Worm (Caenorhabditis elegans) whole organism, L2 larva: ENCODE data around the gene oac-42.

Source experiments
- aly-2 ChIP-seq: fragments of 150-350 bp; optimal IDR thresholded peaks from 2 replicates; lab custom pipeline; 2014; ENCODE audit warnings: missing biosample characterization, missing genetic modification characterization
- ama-1 ChIP-seq: fragments of 150-350 bp; optimal IDR thresholded peaks from 2 replicates; lab custom pipeline; 2018; ENCODE audit warnings: inconsistent platforms
- lin-39 ChIP-seq: fragments of 150-350 bp; optimal IDR thresholded peaks from 2 replicates; lab custom pipeline; 2014; ENCODE audit warnings: missing biosample characterization, missing genetic modification reagents, missing genetic modification characterization
- nhr-11 ChIP-seq: fragments of 150-350 bp; optimal IDR thresholded peaks from 2 replicates; lab custom pipeline; 2014; ENCODE audit warnings: missing biosample characterization, missing genetic modification characterization
- nhr-23 ChIP-seq: fragments of 150-350 bp; optimal IDR thresholded peaks from 2 replicates; lab custom pipeline; 2014; ENCODE audit warnings: missing biosample characterization, missing genetic modification reagents, missing genetic modification characterization
- nhr-237 ChIP-seq: fragments of 150-350 bp; optimal IDR thresholded peaks from 2 replicates; lab custom pipeline; 2014; ENCODE audit warnings: missing biosample characterization, missing genetic modification characterization
- nhr-25 ChIP-seq: fragments of 150-350 bp; sonication (generic microtip); optimal IDR thresholded peaks from 3 replicates; lab custom pipeline; 2014; ENCODE audit warnings: missing biosample characterization, missing genetic modification characterization
- unc-39 ChIP-seq: fragments of 150-350 bp; optimal IDR thresholded peaks from 2 replicates; lab custom pipeline; 2014; ENCODE audit warnings: missing biosample characterization, missing genetic modification characterization

ce11 chrV:15912677-15913076, 28.1 kb upstream of the oac-42 start:
- no peak for TF ChIP-seq aly-2
- no peak for TF ChIP-seq nhr-23 (tag; lab: Kevin White, UChicago)
- TF ChIP-seq ama-1 = no peak
- no peak for TF ChIP-seq nhr-25 (tag; lab: Kevin White, UChicago)
- no peak for TF ChIP-seq nhr-237 (tag; lab: Kevin White, UChicago)
- TF ChIP-seq lin-39 (tag; lab: Kevin White, UChicago) = no peak
- TF ChIP-seq nhr-11 (tag; lab: Kevin White, UChicago) = no peak
- TF ChIP-seq unc-39 (tag; lab: Kevin White, UChicago) = no peak
